Worm (Caenorhabditis elegans) whole organism, L3 larva: ENCODE data around the gene clpr-2.
A peak's percentile ranks its signal among the peaks of the same experiment; 100 is the strongest.

Source experiments
- R02D3.7 ChIP-seq: fragments of 150-350 bp; optimal IDR thresholded peaks from 2 replicates; lab custom pipeline; 2014; ENCODE audit warnings: missing biosample characterization, missing genetic modification characterization
- ZK546.5 ChIP-seq: sonication (generic microtip); optimal IDR thresholded peaks from 2 replicates; lab custom pipeline; 2017; ENCODE audit warnings: missing biosample characterization, missing genetic modification characterization
- aly-2 ChIP-seq: fragments of 150-350 bp; optimal IDR thresholded peaks from 2 replicates; lab custom pipeline; 2014; ENCODE audit warnings: missing biosample characterization, missing genetic modification characterization
- ama-1 ChIP-seq: fragments of 150-350 bp; optimal IDR thresholded peaks from 2 replicates; lab custom pipeline; 2018
- ceh-16 ChIP-seq: sonication (generic microtip); optimal IDR thresholded peaks from 2 replicates; lab custom pipeline; 2017; ENCODE audit warnings: missing biosample characterization, missing genetic modification characterization
- ceh-28 ChIP-seq: fragments of 150-350 bp; optimal IDR thresholded peaks from 2 replicates; lab custom pipeline; 2014; ENCODE audit warnings: missing biosample characterization, missing genetic modification reagents, missing genetic modification characterization
- ceh-82 ChIP-seq: fragments of 150-350 bp; optimal IDR thresholded peaks from 2 replicates; lab custom pipeline; 2014; ENCODE audit warnings: missing biosample characterization, missing genetic modification characterization
- daf-12 ChIP-seq: fragments of 150-350 bp; optimal IDR thresholded peaks from 2 replicates; lab custom pipeline; 2014; ENCODE audit warnings: missing biosample characterization, missing genetic modification reagents, missing genetic modification characterization
- egl-27 ChIP-seq: sonication (generic microtip); optimal IDR thresholded peaks from 4 replicates; lab custom pipeline; 2017; ENCODE audit warnings: missing biosample characterization, missing genetic modification reagents, missing genetic modification characterization
- egl-5 ChIP-seq: fragments of 150-350 bp; optimal IDR thresholded peaks from 2 replicates; lab custom pipeline; 2017; ENCODE audit warnings: missing biosample characterization, missing genetic modification reagents, missing genetic modification characterization, inconsistent platforms
- elt-1 ChIP-seq: fragments of 150-350 bp; optimal IDR thresholded peaks from 2 replicates; lab custom pipeline; 2014; ENCODE audit warnings: missing biosample characterization, missing genetic modification characterization
- elt-2 ChIP-seq: sonication (generic microtip); optimal IDR thresholded peaks from 2 replicates; lab custom pipeline; 2016; ENCODE audit warnings: missing genetic modification reagents, mild to moderate bottlenecking, missing genetic modification characterization, missing compliant biosample characterization
- eor-1 ChIP-seq, 2 experiments: fragments of 150-350 bp; optimal IDR thresholded peaks; 2 replicates each; lab custom pipeline; 2014 to 2018; ENCODE audit warnings: missing biosample characterization in 2 of 2, missing genetic modification characterization in 2 of 2
- fos-1 ChIP-seq: fragments of 150-350 bp; optimal IDR thresholded peaks from 2 replicates; lab custom pipeline; 2014; ENCODE audit warnings: missing biosample characterization, missing genetic modification characterization
- jun-1 ChIP-seq: fragments of 150-350 bp; optimal IDR thresholded peaks from 2 replicates; lab custom pipeline; 2014; ENCODE audit warnings: missing biosample characterization, missing genetic modification reagents, missing genetic modification characterization
- mml-1 ChIP-seq: fragments of 150-350 bp; sonication (generic microtip); optimal IDR thresholded peaks from 3 replicates; lab custom pipeline; 2014; ENCODE audit warnings: missing biosample characterization, missing genetic modification characterization
- nfya-1 ChIP-seq: sonication (generic microtip); optimal IDR thresholded peaks from 2 replicates; lab custom pipeline; 2017; ENCODE audit warnings: missing genetic modification characterization, mild to moderate bottlenecking, missing compliant biosample characterization, antibody characterized with exemption, moderate library complexity; ENCODE audit not compliant: insufficient read depth
- nhr-11 ChIP-seq: fragments of 150-350 bp; optimal IDR thresholded peaks from 2 replicates; lab custom pipeline; 2014; ENCODE audit warnings: missing biosample characterization, missing genetic modification characterization
- nhr-23 ChIP-seq: fragments of 150-350 bp; optimal IDR thresholded peaks from 2 replicates; lab custom pipeline; 2014; ENCODE audit warnings: missing biosample characterization, missing genetic modification reagents, missing genetic modification characterization
- nhr-25 ChIP-seq: sonication (generic microtip); optimal IDR thresholded peaks from 2 replicates; lab custom pipeline; 2017; ENCODE audit warnings: missing biosample characterization, missing genetic modification characterization
- nhr-43 ChIP-seq: sonication (generic microtip); optimal IDR thresholded peaks from 2 replicates; lab custom pipeline; 2016; ENCODE audit warnings: mild to moderate bottlenecking, missing genetic modification characterization, missing compliant biosample characterization; ENCODE audit not compliant: poor library complexity, severe bottlenecking
- nhr-67 ChIP-seq: fragments of 150-350 bp; optimal IDR thresholded peaks from 2 replicates; lab custom pipeline; 2014; ENCODE audit warnings: missing biosample characterization, missing genetic modification characterization
- nhr-77 ChIP-seq: fragments of 150-350 bp; optimal IDR thresholded peaks from 2 replicates; lab custom pipeline; 2014; ENCODE audit warnings: missing biosample characterization, missing genetic modification characterization
- pha-4 ChIP-seq: fragments of 150-350 bp; optimal IDR thresholded peaks from 2 replicates; lab custom pipeline; 2014; ENCODE audit warnings: missing biosample characterization, missing genetic modification reagents, missing genetic modification characterization
- pqm-1 ChIP-seq: fragments of 150-350 bp; optimal IDR thresholded peaks from 2 replicates; lab custom pipeline; 2017; ENCODE audit warnings: missing biosample characterization, missing genetic modification characterization, inconsistent platforms
- sea-2 ChIP-seq: fragments of 150-350 bp; sonication (generic microtip); optimal IDR thresholded peaks from 4 replicates; lab custom pipeline; 2014; ENCODE audit warnings: missing biosample characterization, missing genetic modification reagents, missing genetic modification characterization
- skn-1 ChIP-seq: fragments of 150-350 bp; optimal IDR thresholded peaks from 2 replicates; lab custom pipeline; 2014; ENCODE audit warnings: missing biosample characterization, missing genetic modification characterization
- snpc-4 ChIP-seq: fragments of 150-350 bp; optimal IDR thresholded peaks from 2 replicates; lab custom pipeline; 2014; ENCODE audit warnings: missing biosample characterization, missing genetic modification characterization
- unc-39 ChIP-seq: sonication (generic microtip); optimal IDR thresholded peaks from 4 replicates; lab custom pipeline; 2017; ENCODE audit warnings: missing biosample characterization, missing genetic modification characterization
- zag-1 ChIP-seq: fragments of 150-350 bp; optimal IDR thresholded peaks from 2 replicates; lab custom pipeline; 2014; ENCODE audit warnings: missing biosample characterization, missing genetic modification characterization
- ztf-11 ChIP-seq: fragments of 150-350 bp; optimal IDR thresholded peaks from 2 replicates; lab custom pipeline; 2014; ENCODE audit warnings: missing biosample characterization, missing genetic modification characterization
- ztf-4 ChIP-seq: fragments of 150-350 bp; optimal IDR thresholded peaks from 2 replicates; lab custom pipeline; 2014; ENCODE audit warnings: missing biosample characterization, missing genetic modification characterization

Gene clpr-2

DNA sequence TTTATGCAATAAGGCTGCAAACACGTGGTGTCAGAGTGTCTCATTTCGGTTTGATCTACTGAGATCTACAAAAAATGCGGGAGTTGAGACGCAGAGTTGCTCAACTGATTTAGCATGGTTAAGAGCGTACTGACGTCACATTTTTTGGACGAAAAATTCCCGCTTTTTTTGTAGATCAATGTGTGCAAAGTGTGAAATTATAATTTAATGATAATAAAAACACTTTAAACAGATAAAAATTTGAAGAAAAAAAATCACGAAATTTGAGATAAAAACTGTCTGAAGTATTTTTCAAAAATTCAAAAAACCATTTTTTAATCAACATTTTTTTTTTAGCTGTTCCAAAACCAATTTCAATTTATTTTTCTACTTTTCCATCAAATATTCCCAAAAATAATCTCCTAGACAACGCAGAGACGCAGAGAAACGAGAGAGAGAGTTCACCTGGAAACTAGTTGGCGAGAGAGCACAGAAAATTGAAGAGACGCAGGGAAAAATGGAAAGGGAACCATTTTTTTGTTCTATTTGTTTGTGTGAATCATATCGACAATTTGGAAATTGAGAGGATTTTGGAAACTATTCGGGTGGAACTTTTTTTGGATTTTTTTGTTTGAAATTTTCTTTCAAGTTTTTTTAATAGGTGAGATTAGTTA lies 38.4 kb downstream of the clpr-2 start:
- no peak for TF ChIP-seq nfya-1 (tag; lab: Kevin White, UChicago)
- TF ChIP-seq nhr-23 (tag; lab: Kevin White, UChicago): peak; percentile 23
- peak; percentile 31 for TF ChIP-seq pha-4 (tag; lab: Kevin White, UChicago)

DNA sequence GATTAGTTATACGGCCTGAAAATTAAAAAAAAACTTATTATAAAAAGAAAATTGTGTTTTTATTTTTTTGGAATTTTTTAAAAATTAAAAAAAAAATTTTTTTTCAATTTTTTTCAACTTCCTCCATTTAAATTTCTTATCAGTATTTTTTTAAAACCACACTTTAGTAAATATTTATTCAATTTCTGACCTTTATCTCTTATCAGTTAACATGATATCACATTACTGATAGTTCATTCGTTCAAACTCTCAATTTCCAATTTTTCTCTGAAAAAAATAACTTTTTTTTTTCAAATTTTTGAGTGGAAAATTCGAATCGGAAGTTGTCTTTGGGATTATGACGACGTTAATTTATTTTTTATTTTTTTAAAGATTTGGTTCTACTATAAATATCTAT lies 39.0 kb downstream of the clpr-2 start:
- TF ChIP-seq elt-2 (tag; lab: Kevin White, UChicago) (peak; percentile 65), pqm-1 (tag; lab: Kevin White, UChicago) (peak; percentile 41), pha-4 (tag; lab: Kevin White, UChicago) (peak; percentile 46), fos-1 (tag; lab: Kevin White, UChicago) (no peak)

ce11 chrII:1298169-1298568 lies 39.4 kb downstream of the clpr-2 start, which contains the start of gene Y57G7A.1:
Gene Y57G7A.1 (plus strand): TSS chrII:1298469.
- TF ChIP-seq R02D3.7 (tag; lab: Kevin White, UChicago): no peak
- TF ChIP-seq eor-1 (tag; optimal IDR thresholded peaks at IDR 0.05; lab: Kevin White, UChicago): no peak
- TF ChIP-seq ceh-16 (tag; lab: Kevin White, UChicago): no peak
- no peak for TF ChIP-seq ztf-4 (tag; lab: Kevin White, UChicago)
- TF ChIP-seq daf-12 (tag; lab: Kevin White, UChicago): no peak
- no peak for TF ChIP-seq nhr-77 (tag; lab: Kevin White, UChicago)
- no peak for TF ChIP-seq nhr-11
- no peak for TF ChIP-seq mml-1 (tag; lab: Kevin White, UChicago)
- no peak for TF ChIP-seq elt-2 (tag; lab: Kevin White, UChicago)
- no peak for TF ChIP-seq zag-1 (tag; lab: Kevin White, UChicago)
- TF ChIP-seq nhr-67 (tag; lab: Kevin White, UChicago): no peak
- no peak for TF ChIP-seq egl-5

DNA sequence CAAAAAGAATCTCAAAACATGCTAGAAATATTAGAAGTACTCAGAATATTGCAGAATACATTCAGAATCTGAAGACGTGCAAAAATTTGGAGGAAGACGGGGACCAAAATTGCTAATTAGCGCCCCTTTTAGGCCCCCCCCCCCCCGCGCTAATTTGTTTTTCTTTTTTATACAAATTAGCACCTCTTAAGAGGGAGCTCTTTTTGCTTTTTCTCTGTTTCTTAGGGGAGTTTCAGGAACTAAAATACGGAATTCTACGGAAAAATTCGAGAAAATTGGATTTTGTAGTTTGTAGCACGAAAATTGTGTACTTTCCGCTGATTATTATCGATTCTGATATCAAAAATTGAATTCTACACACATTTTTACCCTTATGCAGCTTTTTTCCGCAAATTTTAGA lies 42.8 kb downstream of the clpr-2 start, which contains the start of gene glb-31:
glb-31 (minus strand) TSS at position 101 of the 400 bp plus-strand sequence.
- no peak for TF ChIP-seq pqm-1 (tag; lab: Kevin White, UChicago)
- TF ChIP-seq skn-1 (tag; lab: Kevin White, UChicago): no peak
- no peak for TF ChIP-seq nhr-23 (tag; lab: Kevin White, UChicago)
- TF ChIP-seq ztf-4 (tag; lab: Kevin White, UChicago): no peak
- no peak for TF ChIP-seq sea-2 (GFP tag; lab: Kevin White, UChicago)
- no peak for TF ChIP-seq nhr-11
- TF ChIP-seq ama-1 (lab: Kevin White, UChicago): no peak
- no peak for TF ChIP-seq jun-1 (tag; lab: Kevin White, UChicago)

- TF ChIP-seq ceh-16 (tag; lab: Kevin White, UChicago) (no peak), pha-4 (tag; lab: Kevin White, UChicago) (no peak), eor-1 (tag; optimal IDR thresholded peaks at IDR 0.05; lab: Kevin White, UChicago) (no peak), egl-27 (tag; lab: Kevin White, UChicago) (no peak), nhr-25 (tag; lab: Kevin White, UChicago) (no peak), nhr-67 (tag; lab: Kevin White, UChicago) (no peak), elt-1 (tag; lab: Kevin White, UChicago) (no peak), aly-2 (tag; lab: Kevin White, UChicago) (no peak), fos-1 (tag; lab: Kevin White, UChicago) (no peak), jun-1 (tag; lab: Kevin White, UChicago) (no peak), ztf-11 (no peak), ceh-28 (no peak), snpc-4 (tag; lab: Kevin White, UChicago) (no peak), nhr-43 (tag; lab: Kevin White, UChicago) (no peak), ZK546.5 (tag; lab: Kevin White, UChicago) (no peak), mml-1 (tag; lab: Kevin White, UChicago) (no peak)
These were observed 47.3 kb downstream of the clpr-2 start, which contains the start of gene emc-2 for ce11 chrII:1306036-1306435. Gene emc-2 (minus strand): TSS chrII:1306136.

ce11 chrII:1306550-1306949 lies 47.8 kb downstream of the clpr-2 start:
- TF ChIP-seq pqm-1 (tag; lab: Kevin White, UChicago) (no peak), unc-39 (tag; lab: Kevin White, UChicago) (no peak), ceh-82 (tag; lab: Kevin White, UChicago) (no peak), ztf-11 (no peak), eor-1 (tag; optimal IDR thresholded peaks at IDR 0.05; lab: Kevin White, UChicago) (no peak), ama-1 (lab: Kevin White, UChicago) (no peak), skn-1 (tag; lab: Kevin White, UChicago) (no peak), ztf-4 (tag; lab: Kevin White, UChicago) (no peak)
- TF ChIP-seq, all 47 proteins: peak for 0
